Fruit fly (Drosophila melanogaster): ENCODE results near the gene CG2217.

The CG2217 gene

DNA sequence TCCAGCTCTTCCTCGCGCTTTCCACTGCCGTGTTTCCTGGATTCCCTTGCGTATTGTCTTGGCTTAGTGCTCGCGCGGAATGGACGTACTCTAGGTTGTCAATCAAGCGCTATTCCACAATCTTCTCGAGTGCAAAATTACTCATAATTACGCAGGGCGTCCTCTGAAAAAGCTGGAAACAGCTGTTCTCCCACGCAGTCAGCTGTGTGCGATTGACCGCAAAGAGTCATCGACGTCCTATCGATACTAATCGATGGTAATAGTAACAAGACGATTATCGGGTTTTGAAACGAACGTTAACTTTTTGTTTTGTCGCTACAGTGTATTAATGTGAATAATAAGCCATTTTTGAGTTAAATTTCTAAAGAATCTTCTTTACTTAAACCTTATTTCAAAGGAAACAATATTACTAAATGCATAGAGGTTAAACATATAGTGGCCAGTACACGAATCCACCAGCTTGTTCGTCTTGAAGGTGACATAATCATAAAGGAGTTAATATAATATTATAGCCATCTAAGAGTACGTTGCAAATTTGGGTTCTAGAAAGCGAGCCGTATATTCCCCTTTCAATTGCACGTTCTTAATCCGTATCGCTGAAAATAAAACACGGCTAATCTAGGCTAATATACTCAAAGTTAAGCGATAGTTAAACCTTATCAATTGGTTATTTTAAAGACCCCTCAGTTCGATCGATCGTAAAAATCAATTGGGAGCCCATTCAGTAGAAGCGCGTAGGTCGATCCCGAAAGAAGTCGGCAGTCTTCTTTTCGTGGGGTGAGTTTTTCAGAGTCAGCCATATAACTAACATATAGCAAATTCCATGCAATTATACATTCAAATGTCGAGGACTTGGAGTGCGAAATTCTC lies 36.5 kb upstream of the CG2217 start, which contains the start of the genes CG2224 and CDase (continued):
- TF ChIP-seq CG42726 (GFP tag; IDR thresholded peaks at IDR 0.05; ENCODE audit: partially characterized antibody) (peak; percentile 59; the same call in 1 of the 2 replicates), Kr (GFP tag; optimal IDR thresholded peaks at IDR 0.05) (no peak), CG11093 (GFP tag; IDR thresholded peaks at IDR 0.05) (no peak), CG14050 (GFP tag; IDR thresholded peaks at IDR 0.05) (no peak), Doc3 (GFP tag; IDR thresholded peaks at IDR 0.05; ENCODE audit: partially characterized antibody) (peak; percentile 88), Lhr (GFP tag; optimal IDR thresholded peaks at IDR 0.05) (no peak), CG9215 (GFP tag; IDR thresholded peaks at IDR 0.05) (no peak), nerfin-2 (GFP tag; IDR thresholded peaks at IDR 0.05; ENCODE audit: partially characterized antibody) (peak; percentile 87), HLH3B (GFP tag; IDR thresholded peaks at IDR 0.05) (no peak), lmd (GFP tag; IDR thresholded peaks at IDR 0.05) (no peak), gce (GFP tag; IDR thresholded peaks at IDR 0.05) (no peak), Hey (tag; optimal IDR thresholded peaks at IDR 0.05) (no peak), CG2678 (tag; optimal IDR thresholded peaks at IDR 0.05) (no peak), CG7987 (GFP tag; optimal IDR thresholded peaks at IDR 0.05) (no peak)

- peak; percentile 24 for TF ChIP-seq CG8478 (optimal IDR thresholded peaks at IDR 0.05)
- no peak for TF ChIP-seq CG1792 (GFP tag; optimal IDR thresholded peaks at IDR 0.05)
- no peak for TF ChIP-seq br (optimal IDR thresholded peaks at IDR 0.05)
- no peak for TF ChIP-seq ase (GFP tag; IDR thresholded peaks at IDR 0.05)
- peak; percentile 41 for TF ChIP-seq onecut (GFP tag; IDR thresholded peaks at IDR 0.05)
- no peak for TF ChIP-seq abd-A (tag; optimal IDR thresholded peaks at IDR 0.05)
- no peak for TF ChIP-seq CG7556 (GFP tag; optimal IDR thresholded peaks at IDR 0.05)
- TF ChIP-seq Deaf1 (tag; optimal IDR thresholded peaks at IDR 0.05), result no peak
- TF ChIP-seq CG2116 (GFP tag; optimal IDR thresholded peaks at IDR 0.05), result no peak
- no peak for TF ChIP-seq CG14050 (GFP tag; IDR thresholded peaks at IDR 0.05)
- no peak for TF ChIP-seq CG16779 (GFP tag; IDR thresholded peaks at IDR 0.05)
- no peak for TF ChIP-seq Side (GFP tag; optimal IDR thresholded peaks at IDR 0.05)
- TF ChIP-seq CG17802 (tag; optimal IDR thresholded peaks at IDR 0.05), result peak; percentile 55
- TF ChIP-seq CG18764 (GFP tag; optimal IDR thresholded peaks at IDR 0.05), result no peak
- TF ChIP-seq Dip2 (GFP tag; IDR thresholded peaks at IDR 0.05), result no peak
- TF ChIP-seq CG17912 (GFP tag; optimal IDR thresholded peaks at IDR 0.05), result no peak
- TF ChIP-seq Myb (GFP tag; optimal IDR thresholded peaks at IDR 0.05), result no peak
- no peak for TF ChIP-seq amos (GFP tag; IDR thresholded peaks at IDR 0.05; ENCODE audit: partially characterized antibody)
- no peak for TF ChIP-seq pfk (GFP tag; optimal IDR thresholded peaks at IDR 0.05)
- TF ChIP-seq E2f2 (GFP tag; IDR thresholded peaks at IDR 0.05), result peak; percentile 40; the same call in 1 of the 2 replicates
- TF ChIP-seq CG4360 (GFP tag; IDR thresholded peaks at IDR 0.05), result no peak
- no peak for TF ChIP-seq pho (GFP tag; optimal IDR thresholded peaks at IDR 0.05)
- no peak for TF ChIP-seq psq (GFP tag; optimal IDR thresholded peaks at IDR 0.05)
- TF ChIP-seq Lhr (GFP tag; optimal IDR thresholded peaks at IDR 0.05), result no peak
- no peak for TF ChIP-seq sr (GFP tag; IDR thresholded peaks at IDR 0.05)
- no peak for TF ChIP-seq stc (GFP tag; IDR thresholded peaks at IDR 0.05)
- peak; percentile 88 for TF ChIP-seq CTCF (GFP tag; optimal IDR thresholded peaks at IDR 0.05)
- peak; percentile 25 for TF ChIP-seq Dp (GFP tag; optimal IDR thresholded peaks at IDR 0.05)
- no peak for TF ChIP-seq nom (GFP tag; optimal IDR thresholded peaks at IDR 0.05)
- no peak for TF ChIP-seq CG12219 (GFP tag; optimal IDR thresholded peaks at IDR 0.05)
- TF ChIP-seq Hey (tag; optimal IDR thresholded peaks at IDR 0.05), result no peak
- no peak for TF ChIP-seq jigr1 (GFP tag; IDR thresholded peaks at IDR 0.05)
- no peak for TF ChIP-seq CG9437 (GFP tag; optimal IDR thresholded peaks at IDR 0.05)
- no peak for TF ChIP-seq Sox102F (GFP tag; optimal IDR thresholded peaks at IDR 0.05)
- no peak for TF ChIP-seq lbe (GFP tag; optimal IDR thresholded peaks at IDR 0.05)
- TF ChIP-seq CG1529 (GFP tag; optimal IDR thresholded peaks at IDR 0.05), result no peak
- TF ChIP-seq dati (GFP tag; IDR thresholded peaks at IDR 0.05), result no peak
Observed at dm6 chr3R:30455817-30456544, 33.2 kb upstream of the CG2217 start, which contains the start of gene aralar1. Gene aralar1 (minus strand): TSS chr3R:30455867.
